Worm (Caenorhabditis elegans) whole organism, L3 larva: ENCODE data around the gene R10E4.11.

Experiments used
- elt-2 ChIP-seq: sonication (generic microtip); optimal IDR thresholded peaks from 2 replicates; lab custom pipeline; 2016; ENCODE audit warnings: missing genetic modification reagents, mild to moderate bottlenecking, missing genetic modification characterization, missing compliant biosample characterization
- fos-1 ChIP-seq: fragments of 150-350 bp; optimal IDR thresholded peaks from 2 replicates; lab custom pipeline; 2014; ENCODE audit warnings: missing biosample characterization, missing genetic modification characterization
- nhr-11 ChIP-seq: fragments of 150-350 bp; optimal IDR thresholded peaks from 2 replicates; lab custom pipeline; 2014; ENCODE audit warnings: missing biosample characterization, missing genetic modification characterization
- nhr-12 ChIP-seq: fragments of 150-350 bp; optimal IDR thresholded peaks from 2 replicates; lab custom pipeline; 2014; ENCODE audit warnings: missing biosample characterization, missing genetic modification characterization
- nhr-237 ChIP-seq: fragments of 150-350 bp; optimal IDR thresholded peaks from 2 replicates; lab custom pipeline; 2014; ENCODE audit warnings: missing biosample characterization, missing genetic modification characterization
- pha-4 ChIP-seq: fragments of 150-350 bp; optimal IDR thresholded peaks from 2 replicates; lab custom pipeline; 2014; ENCODE audit warnings: missing biosample characterization, missing genetic modification reagents, missing genetic modification characterization
- ztf-4 ChIP-seq: fragments of 150-350 bp; optimal IDR thresholded peaks from 2 replicates; lab custom pipeline; 2014; ENCODE audit warnings: missing biosample characterization, missing genetic modification characterization

ce11 chrIII:4284732-4285165, 16.1 kb downstream of the R10E4.11 start:
- TF ChIP-seq nhr-12 (tag; lab: Kevin White, UChicago), result no peak
- TF ChIP-seq ztf-4 (tag; lab: Kevin White, UChicago), result no peak
- TF ChIP-seq elt-2, result peak; percentile 77
- peak; percentile 16 for TF ChIP-seq fos-1 (tag; lab: Kevin White, UChicago)
- peak; percentile 99 for TF ChIP-seq pha-4
- no peak for TF ChIP-seq nhr-11
- no peak for TF ChIP-seq nhr-237
